Fruit fly (Drosophila melanogaster) whole organism, embryonic: ENCODE results near the gene CG7724.

Experiments used
- CG11456 ChIP-seq: fragments of 200-800 bp; sonication (Bioruptor generic); IDR thresholded peaks from 3 replicates; pipeline ENCODE4 v1.3.6; 2022; ENCODE audit warnings: missing biosample characterization, missing genetic modification characterization
- CG12769 ChIP-seq: fragments of 200-800 bp; sonication (Bioruptor generic); optimal IDR thresholded peaks from 2 replicates; lab custom pipeline; 2019; ENCODE audit warnings: missing biosample characterization, mild to moderate bottlenecking, missing genetic modification characterization, moderate library complexity
- CG13894 ChIP-seq: fragments of 200-800 bp; sonication (Bioruptor generic); optimal IDR thresholded peaks from 3 replicates; lab custom pipeline; 2018; ENCODE audit warnings: missing biosample characterization, mild to moderate bottlenecking, missing genetic modification characterization, moderate library complexity
- CG4707 ChIP-seq: fragments of 200-800 bp; sonication (Bioruptor generic); optimal IDR thresholded peaks from 2 replicates; lab custom pipeline; 2018; ENCODE audit warnings: missing biosample characterization, mild to moderate bottlenecking, missing genetic modification characterization, moderate library complexity
- CG6683 ChIP-seq: fragments of 200-800 bp; sonication (Bioruptor generic); optimal IDR thresholded peaks from 2 replicates; lab custom pipeline; 2017; ENCODE audit warnings: missing biosample characterization, mild to moderate bottlenecking, missing genetic modification characterization, missing genetic modification reagents
- CG8944 ChIP-seq: fragments of 200-800 bp; sonication (Bioruptor generic); optimal IDR thresholded peaks from 3 replicates; lab custom pipeline; 2016; ENCODE audit warnings: missing biosample characterization, missing genetic modification characterization
- Dp ChIP-seq: fragments of 200-800 bp; sonication (Bioruptor generic); optimal IDR thresholded peaks from 2 replicates; lab custom pipeline; 2018; ENCODE audit warnings: missing biosample characterization, mild to moderate bottlenecking, missing genetic modification characterization, moderate library complexity
- Dref ChIP-seq: fragments of 200-800 bp; sonication (Bioruptor generic); IDR thresholded peaks from 2 replicates; pipeline ENCODE4 v1.3.6; 2022; ENCODE audit warnings: missing biosample characterization, missing genetic modification characterization
- Gsc ChIP-seq: fragments of 200-800 bp; sonication (Bioruptor generic); IDR thresholded peaks from 2 replicates; pipeline ENCODE4 v1.3.6; 2022; ENCODE audit warnings: missing biosample characterization, missing genetic modification characterization
- Hr39 ChIP-seq: fragments of >200 bp; optimal IDR thresholded peaks from 2 replicates; lab custom pipeline; 2017
- Med ChIP-seq: fragments of 200-800 bp; sonication (Bioruptor generic); peaks from one replicate; lab custom pipeline; 2016; ENCODE audit warnings: missing biosample characterization, missing genetic modification characterization, mild to moderate bottlenecking, inconsistent platforms, moderate library complexity
- Ravus ChIP-seq: fragments of 200-800 bp; sonication (Bioruptor generic); IDR thresholded peaks from 2 replicates; pipeline ENCODE4 v1.3.6; 2022; ENCODE audit warnings: missing biosample characterization, missing genetic modification characterization
- Spps ChIP-seq: fragments of 200-800 bp; sonication (Bioruptor generic); optimal IDR thresholded peaks from 2 replicates; lab custom pipeline; 2018; ENCODE audit warnings: missing biosample characterization, mild to moderate bottlenecking, missing genetic modification characterization
- abd-A ChIP-seq: fragments of 200-800 bp; sonication (Bioruptor generic); optimal IDR thresholded peaks from 3 replicates; lab custom pipeline; 2019; ENCODE audit warnings: missing biosample characterization, mild to moderate bottlenecking, missing genetic modification characterization, moderate library complexity
- bowl ChIP-seq: fragments of 200-800 bp; sonication (Bioruptor generic); IDR thresholded peaks from 2 replicates; pipeline ENCODE4 v1.3.6; 2022; ENCODE audit warnings: missing biosample characterization, missing genetic modification characterization
- cato ChIP-seq: fragments of 200-800 bp; sonication (Bioruptor generic); optimal IDR thresholded peaks from 2 replicates; lab custom pipeline; 2016; ENCODE audit warnings: missing biosample characterization, missing genetic modification characterization, borderline replicate concordance
- chinmo ChIP-seq: fragments of 200-800 bp; sonication (Bioruptor generic); IDR thresholded peaks from 4 replicates; pipeline ENCODE4 v1.3.6; 2022; ENCODE audit warnings: missing biosample characterization, missing genetic modification characterization; ENCODE audit not compliant: partially characterized antibody
- ems ChIP-seq: fragments of 200-800 bp; sonication (Bioruptor generic); optimal IDR thresholded peaks from 3 replicates; lab custom pipeline; 2016; ENCODE audit warnings: missing biosample characterization, missing genetic modification characterization
- esg ChIP-seq: fragments of 200-800 bp; sonication (Bioruptor generic); conservative IDR thresholded peaks from 2 replicates; pipeline ENCODE4 v1.3.6; 2022; ENCODE audit warnings: missing biosample characterization, missing genetic modification characterization
- gem ChIP-seq: fragments of 200-800 bp; sonication (Bioruptor generic); optimal IDR thresholded peaks from 2 replicates; lab custom pipeline; 2019; ENCODE audit warnings: missing biosample characterization, mild to moderate bottlenecking, missing genetic modification characterization, moderate library complexity
- hkb ChIP-seq, 2 experiments: fragments of 200-800 bp in 1 of 2; fragments of >200 bp in 1 of 2; sonication (Bioruptor generic) in 1 of 2; IDR thresholded peaks in 1 of 2; optimal IDR thresholded peaks in 1 of 2; 2 replicates each; pipeline versions ENCODE4 v1.3.6 to Lab custom; 2017 to 2022; ENCODE audit warnings: missing biosample characterization in 1 of 2, missing genetic modification characterization in 1 of 2
- ken ChIP-seq: fragments of 200-800 bp; sonication (Bioruptor generic); IDR thresholded peaks from 3 replicates; pipeline ENCODE4 v1.3.6; 2022; ENCODE audit warnings: missing biosample characterization, missing genetic modification characterization
- odd ChIP-seq: fragments of 200-800 bp; sonication (Bioruptor generic); optimal IDR thresholded peaks from 2 replicates; lab custom pipeline; 2017; ENCODE audit warnings: missing biosample characterization, mild to moderate bottlenecking, missing genetic modification characterization
- p53 ChIP-seq: fragments of 200-800 bp; sonication (Bioruptor generic); optimal IDR thresholded peaks from 2 replicates; lab custom pipeline; 2016; ENCODE audit warnings: missing biosample characterization, missing genetic modification characterization
- sc ChIP-seq, 3 experiments: fragments of >200 bp in 2 of 3; fragments of 200-800 bp in 1 of 3; sonication (Bioruptor generic) in 1 of 3; optimal IDR thresholded peaks; 2 replicates in 2 of 3; 3 replicates in 1 of 3; lab custom pipeline; 2017; ENCODE audit warnings: mild to moderate bottlenecking in 1 of 3, missing biosample characterization in 1 of 3, missing genetic modification characterization in 1 of 3, missing genetic modification reagents in 1 of 3
- sens ChIP-seq: fragments of 200-800 bp; sonication (Bioruptor generic); peaks from one replicate; lab custom pipeline; 2016; ENCODE audit warnings: missing biosample characterization, missing genetic modification characterization
- so ChIP-seq: fragments of 200-800 bp; sonication (Bioruptor generic); IDR thresholded peaks from 3 replicates; pipeline ENCODE4 v1.3.6; 2022; ENCODE audit warnings: missing biosample characterization, missing genetic modification characterization
- wdn ChIP-seq: fragments of 200-800 bp; sonication (Bioruptor generic); IDR thresholded peaks from 2 replicates; pipeline ENCODE4 v1.3.6; 2022; ENCODE audit warnings: missing biosample characterization, missing genetic modification characterization

Gene CG7724

dm6 chr3L:17052388-17052905 lies 3.0 kb upstream of the CG7724 start (continued):
- no peak for TF ChIP-seq CG6683

dm6 chr3L:17053932-17054331 lies 1.5 kb upstream of the CG7724 start:
- TF ChIP-seq Ravus (GFP tag; lab: Robert Waterston, UW) (no peak), gem (tag; lab: Kevin White, UChicago) (no peak), Spps (tag; lab: Kevin White, UChicago) (no peak), CG12769 (peak; percentile 67), CG8944 (GFP tag; lab: Kevin White, UChicago) (no peak), sens (peak; percentile 12), odd (GFP tag; lab: Kevin White, UChicago) (no peak), bowl (GFP tag; lab: Robert Waterston, UW) (no peak), esg (GFP tag; lab: Robert Waterston, UW) (no peak), Dref (GFP tag; lab: Robert Waterston, UW) (0 out of 2 replicates have a peak, but pooled peaks have one; percentile 24), wdn (GFP tag; lab: Robert Waterston, UW) (no peak), so (GFP tag; lab: Robert Waterston, UW) (0 out of 3 replicates have a peak, but pooled peaks have one; percentile 16), ken (no peak), chinmo (GFP tag; lab: Robert Waterston, UW) (0 out of 4 replicates have a peak, but pooled peaks have one; percentile 23), sc (optimal IDR thresholded peaks at IDR 0.05; lab: Kevin White, UChicago) (no peak), sc (GFP tag; optimal IDR thresholded peaks at IDR 0.05; lab: Kevin White, UChicago) (no peak)
- TF ChIP-seq, all 482 proteins: peak for 5

- TF ChIP-seq Gsc (GFP tag; lab: Robert Waterston, UW) (peak; percentile 18; the same call in 1 of the 2 replicates), CG11456 (GFP tag; lab: Robert Waterston, UW) (0 out of 3 replicates have a peak, but pooled peaks have one; percentile 21), Med (GFP tag; lab: Kevin White, UChicago) (no peak)
Observed at dm6 chr3L:17077273-17077672, 21.9 kb downstream of the CG7724 start.

- TF ChIP-seq abd-A (tag; lab: Kevin White, UChicago) (peak; percentile 95), hkb (optimal IDR thresholded peaks at IDR 0.05; lab: Kevin White, UChicago) (no peak), hkb (GFP tag; IDR thresholded peaks at IDR 0.05; lab: Robert Waterston, UW) (no peak), Dp (GFP tag; lab: Kevin White, UChicago) (no peak), ems (no peak), Hr39 (lab: Kevin White, UChicago) (peak; percentile 63), CG13894 (peak; percentile 35), cato (GFP tag; lab: Kevin White, UChicago) (no peak), p53 (no peak), CG4707 (GFP tag; lab: Kevin White, UChicago) (no peak)
- TF ChIP-seq, all 482 proteins: peak for 3
Observed at dm6 chr3L:17106492-17106891, 51.1 kb downstream of the CG7724 start.
